Worm (Caenorhabditis elegans) whole organism, L4 larva: ENCODE data around the gene JC8.16.
A peak's percentile ranks its signal among the peaks of the same experiment; 100 is the strongest.

Source experiments
- D1046.2 ChIP-seq: fragments of 200-800 bp; sonication (Bioruptor generic); IDR thresholded peaks from 2 replicates; pipeline ENCODE4 v1.3.6; 2022; ENCODE audit warnings: missing genetic modification characterization, missing compliant biosample characterization
- F44E2.7 ChIP-seq: fragments of 200-800 bp; sonication (Bioruptor generic); IDR thresholded peaks from 2 replicates; pipeline ENCODE4 v2.1.2; 2022; ENCODE audit warnings: missing genetic modification characterization, missing compliant biosample characterization
- T26A8.4 ChIP-seq: fragments of 200-800 bp; sonication (Bioruptor generic); IDR thresholded peaks from 2 replicates; pipeline ENCODE4 v1.3.6; 2022; ENCODE audit warnings: missing genetic modification characterization, missing compliant biosample characterization
- Y48G9A.11 ChIP-seq: fragments of 200-800 bp; sonication (Bioruptor generic); IDR thresholded peaks from 2 replicates; pipeline ENCODE4 v1.3.6; 2022; ENCODE audit warnings: missing genetic modification reagents, missing genetic modification characterization, missing compliant biosample characterization
- Y5F2A.4 ChIP-seq: fragments of 200-800 bp; sonication (Bioruptor generic); optimal IDR thresholded peaks from 2 replicates; lab custom pipeline; 2018; ENCODE audit warnings: mild to moderate bottlenecking, missing genetic modification characterization, missing compliant biosample characterization
- Y75B8A.6 ChIP-seq: fragments of 200-800 bp; sonication (Bioruptor generic); IDR thresholded peaks from 2 replicates; pipeline ENCODE4 v1.3.6; 2022; ENCODE audit warnings: missing genetic modification reagents, missing genetic modification characterization, missing compliant biosample characterization
- aly-2 ChIP-seq: sonication (generic microtip); optimal IDR thresholded peaks from 2 replicates; lab custom pipeline; 2018; ENCODE audit warnings: missing biosample characterization, missing genetic modification characterization
- ceh-20 ChIP-seq: fragments of 200-800 bp; sonication (Bioruptor generic); IDR thresholded peaks from 2 replicates; pipeline ENCODE4 v1.3.6; 2022; ENCODE audit warnings: missing genetic modification reagents, missing genetic modification characterization, missing compliant biosample characterization
- ceh-32 ChIP-seq: sonication (generic microtip); optimal IDR thresholded peaks from 2 replicates; lab custom pipeline; 2016; ENCODE audit warnings: mild to moderate bottlenecking, missing genetic modification characterization, missing compliant biosample characterization; ENCODE audit not compliant: poor library complexity
- ceh-44 ChIP-seq: fragments of 200-800 bp; sonication (Bioruptor generic); IDR thresholded peaks from 2 replicates; pipeline ENCODE4 v1.3.6; 2022; ENCODE audit warnings: missing genetic modification reagents, missing genetic modification characterization, missing compliant biosample characterization
- cey-2 ChIP-seq: sonication (generic microtip); optimal IDR thresholded peaks from 3 replicates; lab custom pipeline; 2017; ENCODE audit warnings: missing genetic modification characterization, mild to moderate bottlenecking, missing compliant biosample characterization, antibody characterized with exemption, borderline replicate concordance; ENCODE audit not compliant: insufficient read depth
- daf-16 ChIP-seq, 3 experiments: sonication (generic microtip); optimal IDR thresholded peaks; 2 replicates each; lab custom pipeline; 2016 to 2017; ENCODE audit warnings: missing genetic modification characterization in 3 of 3, missing genetic modification reagents in 3 of 3, mild to moderate bottlenecking in 2 of 3, missing compliant biosample characterization in 2 of 3, missing biosample characterization in 1 of 3, moderate library complexity in 1 of 3
- dmd-6 ChIP-seq: fragments of 200-800 bp; sonication (Bioruptor generic); IDR thresholded peaks from 2 replicates; pipeline ENCODE4 v1.3.6; 2022; ENCODE audit warnings: missing genetic modification reagents, missing genetic modification characterization, missing compliant biosample characterization
- dmd-8 ChIP-seq: fragments of 200-800 bp; sonication (Bioruptor generic); IDR thresholded peaks from 2 replicates; pipeline ENCODE4 v1.3.6; 2022; ENCODE audit warnings: missing genetic modification characterization, missing compliant biosample characterization
- dpl-1 ChIP-seq: fragments of 150-350 bp; optimal IDR thresholded peaks from 2 replicates; lab custom pipeline; 2014; ENCODE audit warnings: missing biosample characterization, missing genetic modification reagents, missing genetic modification characterization
- dve-1 ChIP-seq: sonication (generic microtip); optimal IDR thresholded peaks from 2 replicates; lab custom pipeline; 2017; ENCODE audit warnings: antibody characterized with exemption, mild to moderate bottlenecking, missing genetic modification characterization, missing compliant biosample characterization; ENCODE audit not compliant: insufficient read depth
- fos-1 ChIP-seq: fragments of 150-350 bp; optimal IDR thresholded peaks from 2 replicates; lab custom pipeline; 2014; ENCODE audit warnings: missing biosample characterization, missing genetic modification characterization
- hmg-1.1 ChIP-seq: fragments of 200-800 bp; sonication (Bioruptor generic); IDR thresholded peaks from 2 replicates; pipeline ENCODE4 v1.3.6; 2022; ENCODE audit warnings: missing genetic modification reagents, missing genetic modification characterization, missing compliant biosample characterization
- jun-1 ChIP-seq: fragments of 150-350 bp; optimal IDR thresholded peaks from 2 replicates; lab custom pipeline; 2014; ENCODE audit warnings: missing biosample characterization, missing genetic modification reagents, missing genetic modification characterization
- lim-7 ChIP-seq: fragments of 200-800 bp; sonication (Bioruptor generic); IDR thresholded peaks from 2 replicates; pipeline ENCODE4 v1.3.6; 2022; ENCODE audit warnings: missing genetic modification characterization, missing compliant biosample characterization
- lin-13 ChIP-seq: fragments of 150-350 bp; optimal IDR thresholded peaks from 2 replicates; lab custom pipeline; 2014; ENCODE audit warnings: missing biosample characterization, missing genetic modification reagents, missing genetic modification characterization
- lin-15B ChIP-seq: fragments of 150-350 bp; sonication (generic microtip); optimal IDR thresholded peaks from 3 replicates; lab custom pipeline; 2014; ENCODE audit warnings: missing biosample characterization, missing genetic modification characterization
- lin-29 ChIP-seq: fragments of 200-800 bp; sonication (Bioruptor generic); IDR thresholded peaks from 2 replicates; pipeline ENCODE4 v1.3.6; 2022; ENCODE audit warnings: missing genetic modification reagents, missing genetic modification characterization, missing compliant biosample characterization
- lin-39 ChIP-seq: fragments of 150-350 bp; optimal IDR thresholded peaks from 2 replicates; lab custom pipeline; 2014; ENCODE audit warnings: missing biosample characterization, missing genetic modification reagents, missing genetic modification characterization
- lir-3 ChIP-seq: sonication (generic microtip); optimal IDR thresholded peaks from 2 replicates; lab custom pipeline; 2016; ENCODE audit warnings: mild to moderate bottlenecking, missing genetic modification characterization, missing compliant biosample characterization
- mdl-1 ChIP-seq, 2 experiments: fragments of 150-350 bp in 1 of 2; sonication (generic microtip) in 1 of 2; optimal IDR thresholded peaks; 2 replicates each; lab custom pipeline; 2014 to 2017; ENCODE audit warnings: missing biosample characterization in 2 of 2, missing genetic modification characterization in 2 of 2
- mep-1 ChIP-seq: fragments of 150-350 bp; sonication (generic microtip); optimal IDR thresholded peaks from 3 replicates; lab custom pipeline; 2014; ENCODE audit warnings: missing biosample characterization, missing genetic modification characterization
- mes-2 ChIP-seq: sonication (generic microtip); optimal IDR thresholded peaks from 2 replicates; lab custom pipeline; 2016; ENCODE audit warnings: missing genotype, mild to moderate bottlenecking, missing genetic modification characterization, missing compliant biosample characterization; ENCODE audit not compliant: poor library complexity, severe bottlenecking
- mxl-3 ChIP-seq: fragments of 200-800 bp; sonication (Bioruptor generic); optimal IDR thresholded peaks from 2 replicates; lab custom pipeline; 2018; ENCODE audit warnings: mild to moderate bottlenecking, missing genetic modification characterization, missing compliant biosample characterization
- nhr-10 ChIP-seq: fragments of 150-350 bp; optimal IDR thresholded peaks from 2 replicates; lab custom pipeline; 2014; ENCODE audit warnings: missing biosample characterization, missing genetic modification characterization
- nhr-102 ChIP-seq: sonication (generic microtip); optimal IDR thresholded peaks from 2 replicates; lab custom pipeline; 2016; ENCODE audit warnings: mild to moderate bottlenecking, missing genetic modification characterization, moderate library complexity, missing compliant biosample characterization
- nhr-237 ChIP-seq: sonication (generic microtip); optimal IDR thresholded peaks from 2 replicates; lab custom pipeline; 2017; ENCODE audit warnings: missing biosample characterization, missing genetic modification characterization
- nhr-28 ChIP-seq: fragments of 150-350 bp; optimal IDR thresholded peaks from 2 replicates; lab custom pipeline; 2014; ENCODE audit warnings: missing biosample characterization, missing genetic modification characterization
- nhr-41 ChIP-seq: fragments of 200-800 bp; sonication (Bioruptor generic); IDR thresholded peaks from 2 replicates; pipeline ENCODE4 v1.3.6; 2022; ENCODE audit warnings: missing genetic modification reagents, missing genetic modification characterization, missing compliant biosample characterization
- nhr-42 ChIP-seq: fragments of 200-800 bp; sonication (Bioruptor generic); IDR thresholded peaks from 2 replicates; pipeline ENCODE4 v1.3.6; 2022; ENCODE audit warnings: missing genetic modification characterization, missing compliant biosample characterization
- nhr-48 ChIP-seq: sonication (generic microtip); optimal IDR thresholded peaks from 2 replicates; lab custom pipeline; 2016; ENCODE audit warnings: mild to moderate bottlenecking, missing genetic modification characterization, missing compliant biosample characterization
- nhr-6 ChIP-seq: fragments of 150-350 bp; optimal IDR thresholded peaks from 2 replicates; lab custom pipeline; 2014; ENCODE audit warnings: missing biosample characterization, missing genetic modification characterization
- nhr-76 ChIP-seq: fragments of 150-350 bp; optimal IDR thresholded peaks from 2 replicates; lab custom pipeline; 2014; ENCODE audit warnings: missing biosample characterization, missing genetic modification characterization
- pha-4 ChIP-seq, 2 experiments: fragments of 150-350 bp in 1 of 2; fragments of 200-800 bp in 1 of 2; sonication (Bioruptor generic) in 1 of 2; IDR thresholded peaks in 1 of 2; optimal IDR thresholded peaks in 1 of 2; 2 replicates each; pipeline versions ENCODE4 v1.3.6 to Lab custom; 2014 to 2022; ENCODE audit warnings: missing genetic modification characterization in 2 of 2, missing genetic modification reagents in 2 of 2, missing biosample characterization in 1 of 2, missing compliant biosample characterization in 1 of 2
- php-3 ChIP-seq: fragments of 200-800 bp; sonication (Bioruptor generic); IDR thresholded peaks from 2 replicates; pipeline ENCODE4 v1.3.6; 2022; ENCODE audit warnings: missing genetic modification reagents, missing genetic modification characterization, missing compliant biosample characterization
- pqm-1 ChIP-seq: sonication (generic microtip); optimal IDR thresholded peaks from 2 replicates; lab custom pipeline; 2017; ENCODE audit warnings: missing biosample characterization, missing genetic modification characterization
- saeg-2 ChIP-seq: fragments of 200-800 bp; sonication (Bioruptor generic); IDR thresholded peaks from 2 replicates; pipeline ENCODE4 v1.3.6; 2022; ENCODE audit warnings: missing genetic modification reagents, missing genetic modification characterization, missing compliant biosample characterization
- skn-1 ChIP-seq: fragments of 150-350 bp; optimal IDR thresholded peaks from 2 replicates; lab custom pipeline; 2014; ENCODE audit warnings: missing biosample characterization, missing genetic modification characterization
- spr-3 ChIP-seq: fragments of 200-800 bp; sonication (Bioruptor generic); optimal IDR thresholded peaks from 2 replicates; lab custom pipeline; 2018; ENCODE audit warnings: mild to moderate bottlenecking, missing genetic modification characterization, missing compliant biosample characterization
- tra-1 ChIP-seq: fragments of 200-800 bp; sonication (Bioruptor generic); IDR thresholded peaks from 2 replicates; pipeline ENCODE4 v1.3.6; 2022; ENCODE audit warnings: missing genetic modification reagents, missing genetic modification characterization, missing compliant biosample characterization
- unc-62 ChIP-seq, 3 experiments: fragments of 150-350 bp in 1 of 3; sonication (generic microtip); optimal IDR thresholded peaks in 2 of 3; peaks in 1 of 3; 1 replicate in 1 of 3; 2 replicates in 2 of 3; lab custom pipeline; 2014 to 2017; ENCODE audit warnings: missing biosample characterization in 3 of 3, missing genetic modification characterization in 3 of 3, missing genetic modification reagents in 3 of 3, missing genotype in 1 of 3
- zag-1 ChIP-seq: fragments of 150-350 bp; optimal IDR thresholded peaks from 2 replicates; lab custom pipeline; 2014; ENCODE audit warnings: missing biosample characterization, missing genetic modification characterization
- zfp-3 ChIP-seq: fragments of 200-800 bp; sonication (Bioruptor generic); conservative IDR thresholded peaks from 2 replicates; pipeline ENCODE4 v1.3.6; 2022; ENCODE audit warnings: missing genetic modification reagents, missing genetic modification characterization, missing compliant biosample characterization
- zip-2 ChIP-seq: fragments of 150-350 bp; optimal IDR thresholded peaks from 2 replicates; lab custom pipeline; 2014; ENCODE audit warnings: missing biosample characterization, missing genetic modification characterization
- ztf-7 ChIP-seq: fragments of 150-350 bp; optimal IDR thresholded peaks from 2 replicates; lab custom pipeline; 2014; ENCODE audit warnings: missing biosample characterization, missing genetic modification characterization

Gene JC8.16

ce11 chrIV:13253841-13254240, 5.1 kb upstream of the JC8.16 start, which contains the start of gene ttr-45 (continued):
- no peak for TF ChIP-seq Y48G9A.11
- no peak for TF ChIP-seq ceh-44 (GFP tag; lab: Robert Waterston, UW)
- peak; percentile 89 for TF ChIP-seq tra-1
- peak in 1 of 2 experiments; percentile 65 for TF ChIP-seq mdl-1 (tag; optimal IDR thresholded peaks at IDR 0.05; lab: Kevin White, UChicago)
- TF ChIP-seq hmg-1.1 (GFP tag; lab: Robert Waterston, UW) = no peak
- peak; percentile 95 for TF ChIP-seq dve-1
- no peak for TF ChIP-seq nhr-10 (tag; lab: Kevin White, UChicago)
- no peak for TF ChIP-seq fos-1 (tag; lab: Kevin White, UChicago)
- no peak for TF ChIP-seq cey-2 (tag; lab: Kevin White, UChicago)
- TF ChIP-seq unc-62 (GFP tag; optimal IDR thresholded peaks at IDR 0.05 in 1 of 2; lab: Kevin White, UChicago) = peak; percentile 83 to 91
- TF ChIP-seq unc-62 (tag; optimal IDR thresholded peaks at IDR 0.05; lab: Kevin White, UChicago) = no peak
- TF ChIP-seq zip-2 (tag; lab: Kevin White, UChicago) = peak; percentile 30
- no peak for TF ChIP-seq lin-13 (GFP tag; lab: Kevin White, UChicago)
- peak; percentile 52 for TF ChIP-seq ztf-7 (tag; lab: Kevin White, UChicago)
- peak; percentile 99 for TF ChIP-seq dmd-6 (GFP tag; lab: Robert Waterston, UW)
- TF ChIP-seq dmd-8 (GFP tag; lab: Robert Waterston, UW) = no peak
- TF ChIP-seq nhr-6 (tag; lab: Kevin White, UChicago) = no peak
- peak; percentile 93 for TF ChIP-seq nhr-28 (tag; lab: Kevin White, UChicago)
- no peak for TF ChIP-seq lim-7 (GFP tag; lab: Robert Waterston, UW)
- TF ChIP-seq zfp-3 (GFP tag; lab: Robert Waterston, UW) = peak; percentile 43; the same call in 1 of the 2 replicates
- no peak for TF ChIP-seq lin-39
- peak; percentile 1 for TF ChIP-seq mep-1
- no peak for TF ChIP-seq skn-1 (tag; lab: Kevin White, UChicago)
- TF ChIP-seq dpl-1 (GFP tag; lab: Kevin White, UChicago) = no peak
- TF ChIP-seq ceh-20 = peak; percentile 54; the same call in 1 of the 2 replicates
- peak; percentile 66; the same call in 1 of the 2 replicates for TF ChIP-seq pha-4 (GFP tag; IDR thresholded peaks at IDR 0.05; lab: Robert Waterston, UW)
- TF ChIP-seq pha-4 (tag; optimal IDR thresholded peaks at IDR 0.05; lab: Kevin White, UChicago) = no peak
- TF ChIP-seq lin-29 (GFP tag; lab: Robert Waterston, UW) = no peak
- TF ChIP-seq daf-16 (GFP tag; optimal IDR thresholded peaks at IDR 0.05; lab: Kevin White, UChicago) = peak; percentile 21 to 83
- TF ChIP-seq daf-16 (tag; optimal IDR thresholded peaks at IDR 0.05; lab: Kevin White, UChicago) = peak; percentile 98
- peak; percentile 73 for TF ChIP-seq nhr-48 (tag; lab: Kevin White, UChicago)
- no peak for TF ChIP-seq nhr-237 (tag; lab: Kevin White, UChicago)
- no peak for TF ChIP-seq Y5F2A.4 (GFP tag; lab: Kevin White, UChicago)
- no peak for TF ChIP-seq aly-2 (tag; lab: Kevin White, UChicago)
- TF ChIP-seq jun-1 (tag; lab: Kevin White, UChicago) = peak; percentile 34
- TF ChIP-seq mes-2 (tag; lab: Kevin White, UChicago) = peak; percentile 1
- TF ChIP-seq saeg-2 (GFP tag; lab: Robert Waterston, UW) = 0 out of 2 replicates have a peak, but pooled peaks have one; percentile 39
- TF ChIP-seq php-3 (GFP tag; lab: Robert Waterston, UW) = peak; percentile 93
- no peak for TF ChIP-seq F44E2.7
- no peak for TF ChIP-seq mxl-3 (GFP tag; lab: Kevin White, UChicago)

ce11 chrIV:13255886-13256285, 3.1 kb upstream of the JC8.16 start, which contains the start of gene bus-12:
Gene bus-12 (plus strand): TSS chrIV:13256186.
- TF ChIP-seq ceh-44 (GFP tag; lab: Robert Waterston, UW) = no peak
- no peak for TF ChIP-seq D1046.2 (GFP tag; lab: Robert Waterston, UW)
- no peak for TF ChIP-seq dmd-8 (GFP tag; lab: Robert Waterston, UW)
- no peak for TF ChIP-seq spr-3 (GFP tag; lab: Kevin White, UChicago)
- no peak for TF ChIP-seq lin-15B (tag; lab: Kevin White, UChicago)
- TF ChIP-seq jun-1 (tag; lab: Kevin White, UChicago) = no peak
- TF ChIP-seq nhr-102 = no peak
- no peak for TF ChIP-seq nhr-41 (GFP tag; lab: Robert Waterston, UW)
- no peak for TF ChIP-seq saeg-2 (GFP tag; lab: Robert Waterston, UW)
- no peak for TF ChIP-seq zag-1 (tag; lab: Kevin White, UChicago)
- no peak for TF ChIP-seq T26A8.4 (GFP tag; lab: Robert Waterston, UW)
- no peak for TF ChIP-seq Y75B8A.6 (GFP tag; lab: Robert Waterston, UW)
- no peak for TF ChIP-seq lir-3
- no peak for TF ChIP-seq nhr-42 (GFP tag; lab: Robert Waterston, UW)
- no peak for TF ChIP-seq pqm-1
- TF ChIP-seq ceh-32 (tag; lab: Kevin White, UChicago) = no peak
- TF ChIP-seq nhr-76 (tag; lab: Kevin White, UChicago) = no peak
